Worm (Caenorhabditis elegans) whole organism, dauer: ENCODE measurements around the gene nas-39.
"Not testable (repeated sequence)": the region's sequence is repeated elsewhere in the genome, so short reads cannot be mapped to it uniquely, and the experiment has no call there.

Experiments used
- unc-62 ChIP-seq: sonication (generic microtip); optimal IDR thresholded peaks from 2 replicates; lab custom pipeline; 2017; ENCODE audit warnings: missing biosample characterization, missing genetic modification reagents, missing genetic modification characterization

nas-39 gene

DNA sequence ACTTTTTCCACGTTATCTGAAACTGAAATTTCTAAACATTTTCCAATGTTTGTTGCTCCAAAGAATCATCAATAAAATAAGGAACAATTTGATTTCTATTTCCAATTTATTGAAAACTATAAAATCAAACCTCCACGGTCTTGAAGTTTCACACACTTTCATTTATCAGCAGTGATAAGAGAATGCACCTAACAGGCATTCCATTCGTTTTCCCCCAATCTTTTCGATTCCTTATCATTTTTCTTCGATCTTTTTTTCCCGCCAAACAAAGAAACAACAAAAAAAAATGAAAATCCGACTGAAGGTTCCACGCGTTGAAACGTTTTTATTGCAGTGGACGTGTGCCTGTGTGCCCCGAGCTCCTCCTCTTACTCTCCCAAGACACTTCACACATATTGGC lies at the start of gene nas-39:
nas-39 (plus strand) TSS at position 269 of the 400 bp plus-strand sequence.
- TF ChIP-seq unc-62 (GFP tag; lab: Kevin White, UChicago): no peak

DNA sequence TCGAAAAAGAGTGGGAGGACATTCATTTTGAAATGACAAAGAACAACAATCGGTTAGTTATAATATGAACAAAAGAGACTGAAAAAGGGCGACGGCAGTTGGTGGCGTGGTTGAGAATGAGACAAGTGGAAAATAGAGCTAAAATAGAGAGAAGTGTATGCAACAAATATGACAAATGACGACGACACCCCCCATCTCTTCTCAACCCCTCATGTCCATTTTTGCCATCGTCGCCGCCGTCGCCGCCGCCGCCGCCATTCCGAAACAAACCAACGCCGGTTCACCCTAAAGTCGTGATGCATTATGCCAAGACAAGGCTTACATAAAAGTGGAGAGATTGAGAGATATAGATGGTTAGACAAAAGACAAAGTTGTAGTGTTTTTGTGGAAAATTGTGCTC lies 47.5 kb upstream of the nas-39 start:
- TF ChIP-seq unc-62 (GFP tag; lab: Kevin White, UChicago): no peak

ce11 chrX:16411985-16412384 lies 44.7 kb upstream of the nas-39 start:
- TF ChIP-seq unc-62 (GFP tag; lab: Kevin White, UChicago): no peak

- no peak for TF ChIP-seq unc-62 (GFP tag; lab: Kevin White, UChicago)
Measured at ce11 chrX:16413208-16413995, 43.3 kb upstream of the nas-39 start.

DNA sequence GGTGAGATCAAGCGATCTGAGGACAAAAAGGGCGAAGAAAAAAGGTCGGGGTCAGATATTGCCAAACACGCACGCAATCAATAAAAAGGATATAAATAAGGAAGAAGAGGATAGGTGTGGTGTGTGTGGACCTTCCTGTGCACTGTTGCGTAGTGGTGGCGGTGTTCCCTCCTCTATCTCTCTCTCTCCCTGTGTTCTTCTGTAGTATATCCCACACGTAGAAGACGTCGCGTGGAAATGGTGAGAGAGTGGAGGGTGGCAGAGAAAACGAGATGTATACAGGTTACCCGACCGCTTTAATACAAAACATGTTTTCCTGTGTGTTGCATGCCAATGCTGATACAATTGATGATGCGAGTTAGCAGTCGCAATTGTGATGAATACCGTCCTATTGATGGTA lies 42.2 kb upstream of the nas-39 start:
- no peak for TF ChIP-seq unc-62 (GFP tag; lab: Kevin White, UChicago)

- no peak for TF ChIP-seq unc-62 (GFP tag; lab: Kevin White, UChicago)
Measured at ce11 chrX:16416790-16417330, 39.9 kb upstream of the nas-39 start, which contains the start of gene eat-17. TSS of gene eat-17 (minus strand) at chrX:16416840.

DNA sequence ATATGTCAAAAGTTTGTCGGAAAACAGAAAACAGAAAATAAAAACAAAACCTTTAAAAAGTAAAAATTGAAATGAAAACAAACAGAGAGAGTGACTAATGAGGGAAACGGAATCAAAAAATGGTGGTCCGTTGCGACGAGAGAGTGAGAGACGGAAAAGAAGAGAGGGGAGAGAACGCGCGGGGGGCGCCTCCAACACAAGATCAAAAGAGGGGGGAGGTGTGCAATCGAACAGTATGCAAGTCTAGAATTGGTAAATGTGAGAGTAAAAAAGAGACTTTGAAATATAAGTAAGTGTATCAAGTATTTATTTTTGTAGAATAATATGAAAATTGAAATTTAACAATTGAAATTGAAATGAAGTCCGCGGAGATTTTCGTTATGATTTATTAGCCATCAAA lies 38.3 kb upstream of the nas-39 start:
- TF ChIP-seq unc-62 (GFP tag; lab: Kevin White, UChicago): no peak

DNA sequence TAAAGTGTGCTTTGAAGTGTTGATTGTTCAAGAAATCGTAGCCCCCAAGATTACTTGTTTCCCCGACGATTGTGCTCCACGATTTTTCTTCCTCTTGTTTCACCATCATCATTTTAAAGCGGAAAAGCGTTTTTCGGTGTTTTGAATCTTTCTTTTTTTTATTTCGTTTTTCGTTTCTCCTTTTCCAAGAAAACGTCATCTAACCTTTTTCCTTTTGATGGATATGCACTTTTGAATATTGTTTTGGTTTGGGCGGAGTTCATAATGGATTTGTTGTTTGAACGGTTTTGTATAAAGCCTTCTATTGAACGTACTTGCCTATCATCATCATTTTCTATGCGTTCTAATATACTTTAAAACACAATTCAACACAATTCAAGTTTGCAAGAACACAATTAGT lies 24.6 kb upstream of the nas-39 start, which contains the start of gene F38E9.6:
F38E9.6 (plus strand) TSS at position 301 of the 400 bp plus-strand sequence.
- TF ChIP-seq unc-62 (GFP tag; lab: Kevin White, UChicago): no peak

DNA sequence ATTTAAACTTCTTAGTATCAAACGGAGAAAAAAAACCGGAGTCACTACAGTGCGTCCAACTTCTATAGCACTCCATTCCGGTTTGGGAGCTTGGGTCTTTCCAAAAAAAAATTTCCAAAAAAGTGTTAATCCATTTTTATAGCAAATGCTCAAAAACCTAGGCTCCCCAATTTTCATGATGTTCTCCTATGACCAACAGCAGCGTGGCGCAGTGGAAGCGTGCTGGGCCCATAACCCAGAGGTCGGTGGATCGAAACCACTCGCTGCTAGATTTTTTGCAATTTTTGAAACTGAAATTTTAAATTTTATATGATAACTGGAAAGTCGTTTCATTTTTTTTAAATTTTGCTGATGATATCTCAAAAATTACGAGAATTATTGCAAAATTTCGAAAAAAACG lies 15.8 kb upstream of the nas-39 start:
- no peak for TF ChIP-seq unc-62 (GFP tag; lab: Kevin White, UChicago)

- no peak for TF ChIP-seq unc-62 (GFP tag; lab: Kevin White, UChicago)
Measured at ce11 chrX:16443657-16444056, 13.1 kb upstream of the nas-39 start.

DNA sequence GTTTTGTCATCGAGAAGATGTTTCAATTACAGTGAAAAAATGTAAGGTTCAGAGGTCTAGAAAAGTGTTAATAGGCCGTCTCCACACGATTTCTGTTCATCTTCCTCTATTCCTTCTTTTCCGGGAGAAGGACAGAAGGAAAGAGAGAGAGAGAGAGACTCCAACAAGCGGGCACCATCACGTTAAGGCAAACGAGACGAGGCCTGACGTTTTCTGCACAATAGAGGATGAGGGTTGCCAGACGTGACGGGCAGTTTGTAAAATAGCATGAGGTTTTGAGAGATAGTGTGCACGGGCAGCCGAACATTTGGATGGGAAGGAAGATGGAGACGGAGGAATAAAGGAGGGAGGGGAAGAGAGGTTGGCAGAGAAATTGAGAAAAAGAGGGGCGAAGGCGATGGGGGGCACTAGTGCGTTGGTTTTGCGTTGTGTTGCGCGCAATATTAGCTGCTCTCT lies 10.9 kb upstream of the nas-39 start, which contains the start of gene twf-2:
twf-2 (plus strand) TSS at position 405 of the 456 bp plus-strand sequence.
- no peak for TF ChIP-seq unc-62 (GFP tag; lab: Kevin White, UChicago)

DNA sequence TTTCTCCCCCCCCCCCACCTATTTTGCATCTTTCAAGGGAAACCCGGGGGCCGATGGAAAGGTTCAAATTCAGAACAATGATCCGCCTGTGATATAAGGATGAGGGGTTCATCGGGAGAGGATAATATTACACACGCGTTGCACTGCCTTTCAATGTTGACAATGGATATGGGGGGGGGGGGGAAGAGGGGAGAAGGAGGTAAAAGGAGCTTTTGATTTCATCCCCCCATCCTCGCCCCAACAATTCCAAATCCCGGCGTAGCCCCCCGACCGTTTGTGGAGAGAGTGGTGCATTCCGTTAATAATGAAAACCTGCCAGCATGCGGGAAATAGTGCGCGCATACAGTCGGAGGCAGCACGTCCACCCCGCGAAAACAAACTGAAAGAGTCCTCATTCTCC lies 9.6 kb upstream of the nas-39 start:
- no peak for TF ChIP-seq unc-62 (GFP tag; lab: Kevin White, UChicago)

ce11 chrX:16451124-16451523 lies 5.6 kb upstream of the nas-39 start:
- TF ChIP-seq unc-62 (GFP tag; lab: Kevin White, UChicago): no peak

- not testable (repeated sequence) for TF ChIP-seq unc-62 (GFP tag; lab: Kevin White, UChicago)
Measured at ce11 chrX:16451642-16452041, 5.1 kb upstream of the nas-39 start, which contains the start of gene F38E9.4. TSS of gene F38E9.4 (plus strand) at chrX:16451942.

DNA sequence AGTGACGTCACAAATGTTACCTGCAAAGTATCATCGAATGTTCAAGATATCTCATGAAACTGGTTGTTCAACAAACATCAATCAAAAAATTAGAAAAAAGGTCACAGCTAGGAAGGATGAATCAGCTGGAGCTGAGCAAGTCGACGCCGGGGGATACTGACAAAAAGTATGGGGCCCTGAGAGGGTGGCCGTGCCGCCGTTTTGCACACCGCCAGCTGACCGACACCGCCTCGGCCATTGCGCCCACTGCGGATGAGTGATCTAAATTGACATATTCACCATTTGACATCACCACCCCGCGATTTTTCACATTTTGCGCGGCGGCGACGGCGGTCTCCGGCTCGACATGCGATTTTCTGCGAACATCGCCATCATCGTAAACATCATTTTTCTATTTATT lies 386 bp downstream of the nas-39 start:
- no peak for TF ChIP-seq unc-62 (GFP tag; lab: Kevin White, UChicago)

DNA sequence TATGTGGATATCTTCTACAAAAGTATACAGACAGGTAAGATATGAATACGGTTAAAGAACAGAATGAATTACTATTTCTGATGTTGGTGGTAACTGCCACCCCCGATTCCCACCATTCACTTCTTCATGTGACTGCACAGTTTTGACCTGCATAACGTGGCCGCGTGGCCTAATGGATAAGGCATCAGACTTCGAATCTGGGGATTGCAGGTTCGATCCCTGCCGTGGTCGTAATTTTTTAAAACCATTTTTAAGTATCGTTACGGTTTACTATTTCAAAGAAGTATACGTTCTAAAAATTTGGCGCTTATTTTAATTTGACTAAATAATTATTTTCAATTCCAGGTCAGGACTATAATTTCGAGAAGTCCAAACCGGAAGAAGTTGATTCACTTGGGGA lies 4.6 kb downstream of the nas-39 start:
- no peak for TF ChIP-seq unc-62 (GFP tag; lab: Kevin White, UChicago)

DNA sequence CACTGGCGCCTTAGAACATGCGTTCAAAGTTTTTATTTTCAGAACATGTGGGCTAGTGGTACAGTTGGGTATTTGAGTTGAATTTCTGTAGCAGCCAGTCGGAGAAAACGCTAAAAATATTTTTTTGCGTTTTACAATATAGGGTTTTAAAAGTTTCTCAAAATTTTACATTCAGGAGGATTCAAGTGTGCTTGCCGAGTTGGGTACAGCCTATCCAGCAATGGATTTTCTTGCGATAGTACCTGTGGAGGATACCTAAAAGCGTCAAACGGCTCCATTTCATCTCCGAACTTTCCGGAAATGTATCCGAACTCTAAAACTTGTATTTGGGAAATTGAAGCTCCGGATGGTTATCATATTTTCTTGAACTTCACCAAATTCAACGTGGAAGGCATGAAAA lies 9.4 kb downstream of the nas-39 start:
- TF ChIP-seq unc-62 (GFP tag; lab: Kevin White, UChicago): no peak
